Worm (Caenorhabditis elegans) whole organism, young adult: ENCODE data around the gene lmp-1.

Experiments
- B0261.1 ChIP-seq: sonication (generic microtip); optimal IDR thresholded peaks from 2 replicates; lab custom pipeline; 2016; ENCODE audit warnings: mild to moderate bottlenecking, missing genetic modification characterization, moderate library complexity, missing compliant biosample characterization
- B0336.3 ChIP-seq: fragments of 200-800 bp; sonication (Bioruptor generic); IDR thresholded peaks from 2 replicates; pipeline ENCODE4 v1.3.6; 2022; ENCODE audit warnings: missing genetic modification characterization, missing compliant biosample characterization
- C06A6.2 ChIP-seq: fragments of 200-800 bp; sonication (Bioruptor generic); conservative IDR thresholded peaks from 2 replicates; pipeline ENCODE4 v1.3.6; 2022; ENCODE audit warnings: missing genetic modification characterization, missing compliant biosample characterization
- F37B4.10 ChIP-seq: fragments of 200-800 bp; sonication (Bioruptor generic); IDR thresholded peaks from 2 replicates; pipeline ENCODE4 v1.3.6; 2022; ENCODE audit warnings: missing genetic modification characterization, missing compliant biosample characterization
- T26A5.8 ChIP-seq: sonication (generic microtip); optimal IDR thresholded peaks from 2 replicates; lab custom pipeline; 2016; ENCODE audit warnings: missing genetic modification characterization, missing compliant biosample characterization
- Y53F4B.3 ChIP-seq: fragments of 200-800 bp; sonication (Bioruptor generic); IDR thresholded peaks from 2 replicates; pipeline ENCODE4 v1.3.6; 2022; ENCODE audit warnings: missing genetic modification reagents, missing genetic modification characterization, missing compliant biosample characterization
- dox-1 ChIP-seq: fragments of 200-800 bp; sonication (Bioruptor generic); IDR thresholded peaks from 2 replicates; pipeline ENCODE4 v1.3.6; 2022; ENCODE audit warnings: missing genetic modification reagents, missing genetic modification characterization, missing compliant biosample characterization
- hlh-12 ChIP-seq: sonication (generic microtip); optimal IDR thresholded peaks from 2 replicates; lab custom pipeline; 2016; ENCODE audit warnings: missing genetic modification characterization, missing compliant biosample characterization
- let-607 ChIP-seq, 2 experiments: fragments of 200-800 bp in 1 of 2; sonication (Bioruptor generic) in 1 of 2; sonication (generic microtip) in 1 of 2; optimal IDR thresholded peaks; 2 replicates each; lab custom pipeline; 2016 to 2018; ENCODE audit warnings: mild to moderate bottlenecking in 2 of 2, missing compliant biosample characterization in 2 of 2, missing genetic modification characterization in 2 of 2, moderate library complexity in 2 of 2, missing genotype in 1 of 2
- lsy-27 ChIP-seq: sonication (generic microtip); optimal IDR thresholded peaks from 2 replicates; lab custom pipeline; 2017; ENCODE audit warnings: missing genetic modification characterization, mild to moderate bottlenecking, missing compliant biosample characterization, antibody characterized with exemption, missing genotype, borderline replicate concordance; ENCODE audit not compliant: insufficient read depth
- mcd-1 ChIP-seq: fragments of 200-800 bp; sonication (Bioruptor generic); IDR thresholded peaks from 2 replicates; pipeline ENCODE4 v1.3.6; 2022; ENCODE audit warnings: missing genetic modification reagents, missing genetic modification characterization, missing compliant biosample characterization
- unc-62 ChIP-seq: fragments of 150-350 bp; optimal IDR thresholded peaks from 2 replicates; lab custom pipeline; 2014; ENCODE audit warnings: missing biosample characterization, missing genetic modification reagents, missing genetic modification characterization
- ztf-18 ChIP-seq: sonication (generic microtip); optimal IDR thresholded peaks from 2 replicates; lab custom pipeline; 2016; ENCODE audit warnings: missing genotype, mild to moderate bottlenecking, missing genetic modification characterization, missing compliant biosample characterization
- ztf-28 ChIP-seq: fragments of 200-800 bp; sonication (Bioruptor generic); IDR thresholded peaks from 2 replicates; pipeline ENCODE4 v1.3.6; 2022; ENCODE audit warnings: missing genetic modification reagents, missing genetic modification characterization, missing compliant biosample characterization

DNA sequence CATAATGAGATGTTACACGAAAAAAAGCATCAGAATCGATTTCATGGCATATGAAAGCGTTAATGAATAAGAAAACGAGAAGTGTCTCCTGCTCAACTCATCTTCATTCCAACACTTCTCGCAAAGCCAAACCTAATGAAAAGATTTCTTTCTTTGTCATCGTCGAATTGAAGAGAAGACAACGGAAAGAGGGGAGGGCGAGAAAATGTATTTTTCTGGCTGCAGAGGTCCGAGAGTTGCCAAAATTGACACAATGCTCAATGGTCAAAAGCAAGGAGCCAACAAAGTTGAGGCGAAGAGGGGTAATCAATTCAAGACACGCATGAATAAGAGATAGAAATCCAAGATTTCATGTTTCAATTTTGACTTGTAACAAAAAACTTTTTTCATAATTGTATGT, 41.6 kb upstream of the lmp-1 start:
- no peak for TF ChIP-seq C06A6.2 (GFP tag; lab: Robert Waterston, UW)
- no peak for TF ChIP-seq let-607 (tag; optimal IDR thresholded peaks at IDR 0.05; lab: Kevin White, UChicago)
- TF ChIP-seq lsy-27 (tag; lab: Kevin White, UChicago), result no peak
- TF ChIP-seq F37B4.10, result no peak
- no peak for TF ChIP-seq B0261.1 (tag; lab: Kevin White, UChicago)
- no peak for TF ChIP-seq dox-1
- TF ChIP-seq Y53F4B.3 (GFP tag; lab: Robert Waterston, UW), result no peak
- TF ChIP-seq unc-62 (GFP tag; lab: Kevin White, UChicago), result no peak
- no peak for TF ChIP-seq ztf-18 (tag; lab: Kevin White, UChicago)
- no peak for TF ChIP-seq ztf-28 (GFP tag; lab: Robert Waterston, UW)
- no peak for TF ChIP-seq hlh-12
- TF ChIP-seq B0336.3 (GFP tag; lab: Robert Waterston, UW), result no peak
- TF ChIP-seq mcd-1 (GFP tag; lab: Robert Waterston, UW), result no peak
- no peak for TF ChIP-seq T26A5.8 (tag; lab: Kevin White, UChicago)
